Worm (Caenorhabditis elegans): ENCODE data around the gene asb-1.

asb-1 gene

DNA sequence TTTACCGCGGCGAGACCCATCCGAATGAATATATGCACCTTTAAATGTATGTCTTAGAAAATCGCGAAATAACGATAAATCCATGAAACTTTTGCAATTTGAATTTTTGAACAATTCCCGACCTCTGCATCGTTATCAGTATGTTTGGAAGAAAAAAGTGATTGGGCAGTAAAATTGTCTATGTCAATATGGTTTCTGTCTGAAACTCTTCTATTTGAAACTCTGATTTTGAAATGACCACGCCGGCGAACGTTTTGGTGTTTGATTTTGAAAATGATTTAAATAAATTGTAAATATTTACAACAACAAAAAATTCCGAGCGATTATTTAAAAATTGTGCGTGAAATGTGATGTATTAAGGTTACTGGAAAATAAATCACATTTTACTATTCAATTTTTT is 34.3 kb downstream of the asb-1 start:
- no peak for TF ChIP-seq ceh-13 (GFP tag; optimal IDR thresholded peaks at IDR 0.05)
- no peak for TF ChIP-seq tra-4 (tag; optimal IDR thresholded peaks at IDR 0.05)
- no peak for TF ChIP-seq flt-1 (GFP tag; IDR thresholded peaks at IDR 0.05)
- TF ChIP-seq tbx-37 (GFP tag; conservative IDR thresholded peaks at IDR 0.05), result no peak
- TF ChIP-seq scrt-1 (GFP tag; IDR thresholded peaks at IDR 0.05), result no peak
- TF ChIP-seq aly-1 (tag; optimal IDR thresholded peaks at IDR 0.05), result no peak
- no peak for TF ChIP-seq F13C5.2 (tag; optimal IDR thresholded peaks at IDR 0.05)
- TF ChIP-seq ama-1 (optimal IDR thresholded peaks at IDR 0.05), result no peak
- TF ChIP-seq pes-1 (GFP tag; IDR thresholded peaks at IDR 0.05), result no peak
- TF ChIP-seq hnd-1 (tag; optimal IDR thresholded peaks at IDR 0.05), result no peak
- no peak for TF ChIP-seq B0310.2 (tag; optimal IDR thresholded peaks at IDR 0.05)
- TF ChIP-seq ceh-36 (tag; optimal IDR thresholded peaks at IDR 0.05), result no peak
- no peak for TF ChIP-seq sea-1 (GFP tag; conservative IDR thresholded peaks at IDR 0.05)
- no peak for TF ChIP-seq hmbx-1 (tag; optimal IDR thresholded peaks at IDR 0.05)
- no peak for TF ChIP-seq tbx-11 (GFP tag; IDR thresholded peaks at IDR 0.05)
- TF ChIP-seq hmg-4 (GFP tag; optimal IDR thresholded peaks at IDR 0.05), result no peak
- TF ChIP-seq ets-7 (tag; optimal IDR thresholded peaks at IDR 0.05), result no peak

DNA sequence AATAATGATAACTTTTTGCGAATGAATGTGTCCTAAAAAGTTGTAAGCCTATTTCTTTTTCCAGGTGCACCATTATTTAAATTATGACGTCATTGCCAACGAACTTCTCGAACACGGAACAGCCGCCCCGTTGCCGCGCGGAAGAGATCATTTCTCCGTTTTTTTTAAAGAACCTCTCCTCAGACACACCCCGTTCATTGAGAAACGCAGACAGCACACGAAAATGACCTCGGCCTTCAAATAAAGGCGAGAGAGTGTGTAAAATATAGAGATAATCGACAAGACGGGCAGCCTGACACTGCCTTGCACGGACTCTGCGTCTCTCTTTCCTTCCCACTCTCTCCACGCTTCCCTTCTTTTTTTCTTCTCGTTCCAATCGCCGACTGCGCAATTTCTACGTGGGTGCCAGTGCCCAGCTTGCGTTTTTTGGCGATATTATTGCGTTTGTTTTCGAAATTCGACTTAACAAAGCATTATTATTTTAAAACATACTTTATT is 35.2 kb downstream of the asb-1 start:
- peak; percentile 41 for TF ChIP-seq F13C5.2 (tag; optimal IDR thresholded peaks at IDR 0.05)
- no peak for TF ChIP-seq sea-1 (GFP tag; conservative IDR thresholded peaks at IDR 0.05)
- peak; percentile 7 for TF ChIP-seq hmg-4 (GFP tag; optimal IDR thresholded peaks at IDR 0.05)
- no peak for TF ChIP-seq flt-1 (GFP tag; IDR thresholded peaks at IDR 0.05)
- no peak for TF ChIP-seq hmbx-1 (tag; optimal IDR thresholded peaks at IDR 0.05)
- no peak for TF ChIP-seq B0310.2 (tag; optimal IDR thresholded peaks at IDR 0.05)
- TF ChIP-seq ama-1 (optimal IDR thresholded peaks at IDR 0.05), result no peak
- TF ChIP-seq ceh-36 (tag; optimal IDR thresholded peaks at IDR 0.05), result no peak
- no peak for TF ChIP-seq aly-1 (tag; optimal IDR thresholded peaks at IDR 0.05)

DNA sequence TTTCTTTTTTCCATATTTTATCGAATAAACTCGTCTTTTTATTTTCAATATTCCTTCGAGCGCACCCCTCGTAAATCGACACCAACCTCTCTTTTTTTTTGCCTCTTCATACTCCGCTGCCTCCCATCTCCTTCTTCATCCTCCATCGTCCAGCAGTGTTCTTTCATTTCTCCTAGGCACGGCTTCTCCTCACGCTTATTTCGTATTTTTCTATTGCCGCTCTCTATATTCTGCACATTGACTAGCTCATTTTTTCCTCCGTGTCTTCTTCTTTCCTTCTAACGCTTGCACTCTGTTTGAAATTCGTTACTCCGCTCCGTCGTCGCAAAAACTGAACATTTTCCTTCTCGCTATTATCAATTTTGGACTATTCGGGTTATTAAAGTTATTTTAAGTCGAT is 40.3 kb downstream of the asb-1 start:
- TF ChIP-seq hnd-1 (tag; optimal IDR thresholded peaks at IDR 0.05), result no peak
- TF ChIP-seq flt-1 (GFP tag; IDR thresholded peaks at IDR 0.05), result no peak
- TF ChIP-seq ets-7 (tag; optimal IDR thresholded peaks at IDR 0.05), result no peak
- no peak for TF ChIP-seq F13C5.2 (tag; optimal IDR thresholded peaks at IDR 0.05)
- no peak for TF ChIP-seq B0310.2 (tag; optimal IDR thresholded peaks at IDR 0.05)
- no peak for TF ChIP-seq tbx-11 (GFP tag; IDR thresholded peaks at IDR 0.05)
- no peak for TF ChIP-seq hmg-4 (GFP tag; optimal IDR thresholded peaks at IDR 0.05)
- no peak for TF ChIP-seq pes-1 (GFP tag; IDR thresholded peaks at IDR 0.05)
- TF ChIP-seq scrt-1 (GFP tag; IDR thresholded peaks at IDR 0.05), result no peak
- TF ChIP-seq aly-1 (tag; optimal IDR thresholded peaks at IDR 0.05), result no peak
- TF ChIP-seq tra-4 (tag; optimal IDR thresholded peaks at IDR 0.05), result no peak
- no peak for TF ChIP-seq tbx-37 (GFP tag; conservative IDR thresholded peaks at IDR 0.05)
- TF ChIP-seq ceh-36 (tag; optimal IDR thresholded peaks at IDR 0.05), result no peak
- TF ChIP-seq sea-1 (GFP tag; conservative IDR thresholded peaks at IDR 0.05), result no peak

DNA sequence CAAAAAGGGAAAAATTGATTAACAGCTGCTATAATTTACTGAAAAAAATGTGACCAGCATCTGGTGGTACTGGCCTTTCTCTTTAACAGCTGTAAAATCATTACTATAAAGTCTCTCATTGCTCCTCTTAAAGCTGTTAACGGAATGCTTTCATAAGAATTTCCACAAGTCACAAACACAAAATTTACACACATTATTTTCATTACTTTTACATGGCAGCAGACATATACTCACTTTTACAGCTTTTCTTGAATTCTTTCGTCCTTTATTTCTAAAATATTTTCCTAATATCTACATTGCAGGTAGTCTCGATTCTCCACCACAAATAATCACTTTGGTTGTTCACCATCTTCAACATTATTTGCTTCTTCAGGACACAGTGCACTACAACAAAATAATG is 42.3 kb downstream of the asb-1 start, which contains the start of gene imph-1:
Gene imph-1 (plus strand): TSS at position 301 of the 400 bp plus-strand sequence.
- TF ChIP-seq tbx-37 (GFP tag; conservative IDR thresholded peaks at IDR 0.05) (no peak), ceh-13 (GFP tag; optimal IDR thresholded peaks at IDR 0.05) (no peak), tbx-11 (GFP tag; IDR thresholded peaks at IDR 0.05) (no peak), hmg-4 (GFP tag; optimal IDR thresholded peaks at IDR 0.05) (no peak), B0310.2 (tag; optimal IDR thresholded peaks at IDR 0.05) (no peak), tra-4 (tag; optimal IDR thresholded peaks at IDR 0.05) (no peak), hmbx-1 (tag; optimal IDR thresholded peaks at IDR 0.05) (no peak), ceh-36 (tag; optimal IDR thresholded peaks at IDR 0.05) (no peak), aly-1 (tag; optimal IDR thresholded peaks at IDR 0.05) (no peak), ama-1 (optimal IDR thresholded peaks at IDR 0.05) (no peak), scrt-1 (GFP tag; IDR thresholded peaks at IDR 0.05) (no peak), pes-1 (GFP tag; IDR thresholded peaks at IDR 0.05) (no peak), ets-7 (tag; optimal IDR thresholded peaks at IDR 0.05) (no peak), hnd-1 (tag; optimal IDR thresholded peaks at IDR 0.05) (no peak), flt-1 (GFP tag; IDR thresholded peaks at IDR 0.05) (no peak), sea-1 (GFP tag; conservative IDR thresholded peaks at IDR 0.05) (no peak), F13C5.2 (tag; optimal IDR thresholded peaks at IDR 0.05) (no peak)

- TF ChIP-seq flt-1 (GFP tag; IDR thresholded peaks at IDR 0.05) (no peak), pes-1 (GFP tag; IDR thresholded peaks at IDR 0.05) (no peak), tbx-37 (GFP tag; conservative IDR thresholded peaks at IDR 0.05) (no peak), tbx-11 (GFP tag; IDR thresholded peaks at IDR 0.05) (no peak), hmg-4 (GFP tag; optimal IDR thresholded peaks at IDR 0.05) (no peak), ama-1 (optimal IDR thresholded peaks at IDR 0.05) (no peak), aly-1 (tag; optimal IDR thresholded peaks at IDR 0.05) (no peak), ceh-36 (tag; optimal IDR thresholded peaks at IDR 0.05) (no peak), B0310.2 (tag; optimal IDR thresholded peaks at IDR 0.05) (no peak), sea-1 (GFP tag; conservative IDR thresholded peaks at IDR 0.05) (no peak), hnd-1 (tag; optimal IDR thresholded peaks at IDR 0.05) (no peak)
Measured at ce11 chrIII:4552872-4553271, 42.7 kb downstream of the asb-1 start.

DNA sequence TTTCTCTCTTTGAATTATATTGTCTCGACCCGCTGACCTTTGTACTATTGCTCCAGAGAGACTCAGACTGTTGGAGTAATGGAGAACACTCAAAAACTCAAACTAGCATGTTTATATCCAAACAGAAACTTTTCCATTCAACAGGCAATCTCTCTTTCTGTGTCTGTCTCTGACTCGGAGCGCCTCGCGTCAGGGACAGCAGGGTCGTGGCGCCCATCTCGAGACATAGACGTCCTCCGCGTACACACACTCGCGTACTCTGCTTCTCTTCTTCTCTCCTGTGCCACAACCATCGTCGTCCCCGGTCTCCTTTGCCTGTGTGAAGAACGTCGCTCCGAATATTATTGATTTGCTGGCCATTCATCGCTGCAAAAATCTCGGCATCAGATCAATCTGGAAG is 43.7 kb downstream of the asb-1 start:
- TF ChIP-seq tbx-11 (GFP tag; IDR thresholded peaks at IDR 0.05), result no peak
- TF ChIP-seq ceh-36 (tag; optimal IDR thresholded peaks at IDR 0.05), result no peak
- TF ChIP-seq tra-4 (tag; optimal IDR thresholded peaks at IDR 0.05), result no peak
- no peak for TF ChIP-seq ama-1 (optimal IDR thresholded peaks at IDR 0.05)
- no peak for TF ChIP-seq flt-1 (GFP tag; IDR thresholded peaks at IDR 0.05)
- TF ChIP-seq hmg-4 (GFP tag; optimal IDR thresholded peaks at IDR 0.05), result no peak
- TF ChIP-seq pes-1 (GFP tag; IDR thresholded peaks at IDR 0.05), result no peak
- no peak for TF ChIP-seq B0310.2 (tag; optimal IDR thresholded peaks at IDR 0.05)
- no peak for TF ChIP-seq ceh-13 (GFP tag; optimal IDR thresholded peaks at IDR 0.05)
- no peak for TF ChIP-seq ets-7 (tag; optimal IDR thresholded peaks at IDR 0.05)
- TF ChIP-seq hnd-1 (tag; optimal IDR thresholded peaks at IDR 0.05), result no peak
- TF ChIP-seq hmbx-1 (tag; optimal IDR thresholded peaks at IDR 0.05), result no peak
- TF ChIP-seq sea-1 (GFP tag; conservative IDR thresholded peaks at IDR 0.05), result no peak
- no peak for TF ChIP-seq aly-1 (tag; optimal IDR thresholded peaks at IDR 0.05)
- no peak for TF ChIP-seq scrt-1 (GFP tag; IDR thresholded peaks at IDR 0.05)
- TF ChIP-seq tbx-37 (GFP tag; conservative IDR thresholded peaks at IDR 0.05), result no peak
- no peak for TF ChIP-seq F13C5.2 (tag; optimal IDR thresholded peaks at IDR 0.05)

- TF ChIP-seq hmg-4 (GFP tag; optimal IDR thresholded peaks at IDR 0.05), result no peak
- TF ChIP-seq scrt-1 (GFP tag; IDR thresholded peaks at IDR 0.05), result no peak
- TF ChIP-seq ama-1 (optimal IDR thresholded peaks at IDR 0.05), result no peak
- no peak for TF ChIP-seq flt-1 (GFP tag; IDR thresholded peaks at IDR 0.05)
- TF ChIP-seq tra-4 (tag; optimal IDR thresholded peaks at IDR 0.05), result no peak
- no peak for TF ChIP-seq ceh-13 (GFP tag; optimal IDR thresholded peaks at IDR 0.05)
- TF ChIP-seq hnd-1 (tag; optimal IDR thresholded peaks at IDR 0.05), result no peak
- no peak for TF ChIP-seq F13C5.2 (tag; optimal IDR thresholded peaks at IDR 0.05)
- no peak for TF ChIP-seq B0310.2 (tag; optimal IDR thresholded peaks at IDR 0.05)
- TF ChIP-seq hmbx-1 (tag; optimal IDR thresholded peaks at IDR 0.05), result no peak
- TF ChIP-seq aly-1 (tag; optimal IDR thresholded peaks at IDR 0.05), result no peak
- no peak for TF ChIP-seq sea-1 (GFP tag; conservative IDR thresholded peaks at IDR 0.05)
- TF ChIP-seq ets-7 (tag; optimal IDR thresholded peaks at IDR 0.05), result no peak
- TF ChIP-seq tbx-37 (GFP tag; conservative IDR thresholded peaks at IDR 0.05), result no peak
Measured at ce11 chrIII:4548739-4549138, 46.9 kb downstream of the asb-1 start, which contains the start of gene M88.4. M88.4 (plus strand) TSS chrIII:4549039.
